Worm (Caenorhabditis elegans): ENCODE results near the gene tbx-9.

The tbx-9 gene

DNA sequence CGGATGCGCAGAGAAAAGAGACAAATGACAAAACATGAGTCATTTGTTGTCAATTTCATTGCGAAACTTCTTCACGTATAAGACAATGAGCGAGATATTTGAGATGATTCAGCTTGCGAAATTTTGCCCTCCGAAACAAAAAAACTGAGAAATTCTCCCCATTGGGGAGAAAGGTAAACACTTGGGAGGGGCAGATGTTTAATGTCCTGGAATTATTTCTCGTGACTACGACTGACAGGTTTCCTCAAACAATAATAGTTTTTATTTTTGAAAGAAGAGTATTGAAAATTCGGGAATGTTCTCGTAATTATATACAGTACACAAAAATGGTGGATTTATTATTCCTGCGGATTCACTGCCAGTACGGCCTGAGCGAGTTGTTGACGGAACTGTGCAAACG lies 10.4 kb downstream of the tbx-9 start:
- TF ChIP-seq isw-1 (GFP tag; IDR thresholded peaks at IDR 0.05) (0 out of 2 replicates have a peak, but pooled peaks have one; percentile 16), hpl-2 (GFP tag; optimal IDR thresholded peaks at IDR 0.05) (no peak), ztf-11 (tag; optimal IDR thresholded peaks at IDR 0.05) (no peak), unc-86 (tag; optimal IDR thresholded peaks at IDR 0.05) (no peak), sup-37 (GFP tag; optimal IDR thresholded peaks at IDR 0.05) (no peak), zip-4 (GFP tag; optimal IDR thresholded peaks at IDR 0.05) (no peak), ztf-4 (tag; optimal IDR thresholded peaks at IDR 0.05) (no peak), jun-1 (tag; optimal IDR thresholded peaks at IDR 0.05) (no peak), swsn-7 (tag; optimal IDR thresholded peaks at IDR 0.05) (no peak), snu-23 (GFP tag; optimal IDR thresholded peaks at IDR 0.05) (peak; percentile 14), lin-13 (GFP tag; optimal IDR thresholded peaks at IDR 0.05) (no peak), nhr-85 (tag) (peak; percentile 67), nhr-28 (tag; optimal IDR thresholded peaks at IDR 0.05) (no peak), fkh-4 (tag; optimal IDR thresholded peaks at IDR 0.05; ENCODE audit: borderline replicate concordance) (no peak), hlh-4 (tag; optimal IDR thresholded peaks at IDR 0.05) (no peak), lir-3 (tag; optimal IDR thresholded peaks at IDR 0.05; ENCODE audit: poor library complexity) (no peak), dpl-1 (GFP tag; optimal IDR thresholded peaks at IDR 0.05) (peak in 1 of 3 experiments; percentile 26), sptf-1 (tag; optimal IDR thresholded peaks at IDR 0.05) (no peak), nhr-77 (tag; optimal IDR thresholded peaks at IDR 0.05) (no peak), ceh-88 (GFP tag; IDR thresholded peaks at IDR 0.05) (no peak), C16A3.4 (tag; optimal IDR thresholded peaks at IDR 0.05) (no peak), nhr-71 (tag; optimal IDR thresholded peaks at IDR 0.05) (peak; percentile 25), mab-9 (GFP tag; IDR thresholded peaks at IDR 0.05) (no peak), lin-39 (tag; optimal IDR thresholded peaks at IDR 0.05) (no peak), vab-15 (tag; optimal IDR thresholded peaks at IDR 0.05) (no peak), C34B4.2 (tag; optimal IDR thresholded peaks at IDR 0.05) (no peak), elt-2 (tag; optimal IDR thresholded peaks at IDR 0.05) (no peak), alr-1 (tag; optimal IDR thresholded peaks at IDR 0.05; ENCODE audit: borderline replicate concordance) (no peak), nhr-76 (tag; optimal IDR thresholded peaks at IDR 0.05) (no peak), mep-1 (tag; optimal IDR thresholded peaks at IDR 0.05) (peak; percentile 38), xbp-1 (tag; optimal IDR thresholded peaks at IDR 0.05) (no peak), ama-1 (optimal IDR thresholded peaks at IDR 0.05) (no peak), skn-1 (tag; optimal IDR thresholded peaks at IDR 0.05) (no peak), fos-1 (tag; optimal IDR thresholded peaks at IDR 0.05) (peak; percentile 14), unc-30 (tag; optimal IDR thresholded peaks at IDR 0.05) (no peak), grh-1 (GFP tag; IDR thresholded peaks at IDR 0.05) (no peak), efl-1 (optimal IDR thresholded peaks at IDR 0.05) (peak in 1 of 2 experiments; percentile 1), efl-1 (GFP tag; optimal IDR thresholded peaks at IDR 0.05 in 1 of 2) (peak in 1 of 2 experiments; percentile 90), lin-14 (GFP tag; optimal IDR thresholded peaks at IDR 0.05) (peak; percentile 46), unc-98 (GFP tag; IDR thresholded peaks at IDR 0.05) (no peak), mef-2 (tag; optimal IDR thresholded peaks at IDR 0.05) (no peak), lsy-2 (tag; optimal IDR thresholded peaks at IDR 0.05) (peak in 1 of 2 experiments; percentile 19), nhr-84 (tag; optimal IDR thresholded peaks at IDR 0.05) (no peak), nhr-11 (tag; optimal IDR thresholded peaks at IDR 0.05) (no peak), tbx-2 (tag; optimal IDR thresholded peaks at IDR 0.05) (no peak), irx-1 (tag; optimal IDR thresholded peaks at IDR 0.05) (no peak), ceh-82 (tag; optimal IDR thresholded peaks at IDR 0.05) (no peak), C04F5.9 (tag; optimal IDR thresholded peaks at IDR 0.05) (no peak), hlh-17 (GFP tag; optimal IDR thresholded peaks at IDR 0.05; ENCODE audit: borderline replicate concordance) (no peak), nhr-20 (tag; optimal IDR thresholded peaks at IDR 0.05) (peak; percentile 0), lin-35 (GFP tag; optimal IDR thresholded peaks at IDR 0.05) (peak in 1 of 2 experiments; percentile 4), aly-2 (tag; optimal IDR thresholded peaks at IDR 0.05) (no peak), unc-62 (GFP tag; optimal IDR thresholded peaks at IDR 0.05) (no peak), efl-3 (GFP tag; optimal IDR thresholded peaks at IDR 0.05) (no peak), elt-3 (tag; optimal IDR thresholded peaks at IDR 0.05) (no peak)
